Worm (Caenorhabditis elegans) whole organism, L4/young adult: ENCODE measurements around the gene C39F7.5.

Experiments used
- W03F9.2 ChIP-seq: fragments of 150-350 bp; optimal IDR thresholded peaks from 2 replicates; lab custom pipeline; 2014; ENCODE audit warnings: missing biosample characterization, missing genetic modification characterization
- him-1 ChIP-seq: sonication (generic microtip); optimal IDR thresholded peaks from 2 replicates; lab custom pipeline; 2016; ENCODE audit warnings: missing genotype, missing genetic modification reagents, missing genetic modification characterization, missing compliant biosample characterization

DNA sequence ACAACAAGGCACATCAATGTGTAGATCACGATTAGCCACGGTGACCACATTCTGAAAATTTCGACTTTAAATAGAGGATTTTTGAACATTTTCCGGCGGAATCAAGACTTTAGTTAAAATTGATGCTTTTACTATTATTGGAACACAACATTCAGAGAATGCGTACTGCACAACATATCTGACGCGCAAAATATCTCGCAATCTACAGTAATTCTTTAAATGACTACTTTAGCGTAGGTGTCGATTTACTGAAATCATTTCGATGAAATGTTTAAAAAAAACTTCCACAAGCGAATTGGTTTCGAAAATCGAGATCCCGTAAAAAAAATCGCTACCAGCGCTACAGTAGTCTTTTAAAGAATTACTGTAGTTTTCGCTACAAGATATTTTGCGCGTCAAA lies 44.1 kb upstream of the C39F7.5 start, which contains the start of gene Y50D4A.10:
- TF ChIP-seq him-1 (tag; lab: Kevin White, UChicago) (no peak), W03F9.2 (tag; lab: Kevin White, UChicago) (no peak)
